Worm (Caenorhabditis elegans): ENCODE data around the gene alh-3.

- TF ChIP-seq lin-11 (tag; optimal IDR thresholded peaks at IDR 0.05) (no peak), lin-13 (GFP tag; optimal IDR thresholded peaks at IDR 0.05) (no peak), elt-3 (tag; optimal IDR thresholded peaks at IDR 0.05) (no peak)
Observed at ce11 chrIV:10981761-10982160, 40.6 kb upstream of the alh-3 start, which contains the start of gene Y43E12A.2.
